Fruit fly (Drosophila melanogaster): ENCODE data around the gene CG14607.

Gene CG14607

dm6 chr3R:7249460-7249859 lies 7.9 kb downstream of the CG14607 start, which contains the start of the genes CG1227 and Dtwd2 (continued):
- no peak for TF ChIP-seq mirr (GFP tag; optimal IDR thresholded peaks at IDR 0.05)
- TF ChIP-seq B-H2 (GFP tag; optimal IDR thresholded peaks at IDR 0.05): peak; percentile 92
- peak; percentile 99 for TF ChIP-seq PHDP (tag; optimal IDR thresholded peaks at IDR 0.05)
- TF ChIP-seq cato (GFP tag; optimal IDR thresholded peaks at IDR 0.05; ENCODE audit: borderline replicate concordance): peak; percentile 49
- TF ChIP-seq CG11504 (tag; optimal IDR thresholded peaks at IDR 0.05): peak; percentile 91
- 0 out of 2 replicates have a peak, but pooled peaks have one; percentile 27 for TF ChIP-seq bbx (GFP tag; IDR thresholded peaks at IDR 0.05; ENCODE audit: partially characterized antibody)
- TF ChIP-seq p53 (GFP tag; optimal IDR thresholded peaks at IDR 0.05): no peak
- TF ChIP-seq ken (GFP tag; IDR thresholded peaks at IDR 0.05): peak; percentile 78; the same call in 1 of the 3 replicates
- TF ChIP-seq MBD-R2 (GFP tag; IDR thresholded peaks at IDR 0.05): peak; percentile 98
- peak; percentile 97 for TF ChIP-seq nmo (GFP tag; optimal IDR thresholded peaks at IDR 0.05)
- peak; percentile 63 for TF ChIP-seq CG12942 (GFP tag; optimal IDR thresholded peaks at IDR 0.05)
- peak; percentile 82 for TF ChIP-seq CG43689 (GFP tag; IDR thresholded peaks at IDR 0.05)
- TF ChIP-seq zen2 (GFP tag; IDR thresholded peaks at IDR 0.05; ENCODE audit: partially characterized antibody): no peak
- TF ChIP-seq luna (GFP tag; optimal IDR thresholded peaks at IDR 0.05): no peak
- peak; percentile 80 for TF ChIP-seq CG10431 (GFP tag; optimal IDR thresholded peaks at IDR 0.05)
- peak; percentile 80 for TF ChIP-seq Hsf (GFP tag; optimal IDR thresholded peaks at IDR 0.05)
- TF ChIP-seq schlank (tag; optimal IDR thresholded peaks at IDR 0.05): peak; percentile 77
- TF ChIP-seq her (GFP tag; optimal IDR thresholded peaks at IDR 0.05): no peak
- peak; percentile 84 for TF ChIP-seq Ada2b (GFP tag; IDR thresholded peaks at IDR 0.05)
- TF ChIP-seq CG15514 (GFP tag; optimal IDR thresholded peaks at IDR 0.05): peak; percentile 81
- TF ChIP-seq CG9437 (GFP tag; optimal IDR thresholded peaks at IDR 0.05): peak; percentile 86
- TF ChIP-seq en (GFP tag; optimal IDR thresholded peaks at IDR 0.05): no peak
- no peak for TF ChIP-seq repo (GFP tag; optimal IDR thresholded peaks at IDR 0.05)
- TF ChIP-seq gsb (GFP tag; IDR thresholded peaks at IDR 0.05): peak; percentile 81
- TF ChIP-seq dan (GFP tag; IDR thresholded peaks at IDR 0.05): no peak
- peak; percentile 94 for TF ChIP-seq Meics (GFP tag; optimal IDR thresholded peaks at IDR 0.05)
- TF ChIP-seq CG12155 (GFP tag; optimal IDR thresholded peaks at IDR 0.05): no peak
- peak; percentile 92 for TF ChIP-seq CG6765 (GFP tag; optimal IDR thresholded peaks at IDR 0.05)
- TF ChIP-seq Dek (tag; optimal IDR thresholded peaks at IDR 0.05): no peak
- peak; percentile 96 for TF ChIP-seq CG17829 (tag; optimal IDR thresholded peaks at IDR 0.05)
- TF ChIP-seq inv (GFP tag; IDR thresholded peaks at IDR 0.05; ENCODE audit: partially characterized antibody): no peak
- peak; percentile 65 for TF ChIP-seq Abd-B (GFP tag; optimal IDR thresholded peaks at IDR 0.05)
- peak; percentile 72 for TF ChIP-seq CG31224 (GFP tag; IDR thresholded peaks at IDR 0.05)
- no peak for TF ChIP-seq CG2129 (GFP tag; IDR thresholded peaks at IDR 0.05; ENCODE audit: partially characterized antibody)
- no peak for TF ChIP-seq CG4328 (GFP tag; optimal IDR thresholded peaks at IDR 0.05)
- TF ChIP-seq CG2889 (GFP tag; IDR thresholded peaks at IDR 0.05): peak; percentile 89
- peak; percentile 65 for TF ChIP-seq Camta (GFP tag; optimal IDR thresholded peaks at IDR 0.05)
- TF ChIP-seq ems (GFP tag; optimal IDR thresholded peaks at IDR 0.05): peak; percentile 72
- peak; percentile 79 for TF ChIP-seq CG11696 (GFP tag; IDR thresholded peaks at IDR 0.05)
- TF ChIP-seq tna (GFP tag; IDR thresholded peaks at IDR 0.05; ENCODE audit: partially characterized antibody): no peak
- no peak for TF ChIP-seq Kr (GFP tag; optimal IDR thresholded peaks at IDR 0.05)
- TF ChIP-seq zf30C (GFP tag; optimal IDR thresholded peaks at IDR 0.05): no peak
- no peak for TF ChIP-seq Lim3 (GFP tag; IDR thresholded peaks at IDR 0.05)
- peak; percentile 50 for TF ChIP-seq CG4617 (GFP tag; optimal IDR thresholded peaks at IDR 0.05; ENCODE audit: borderline replicate concordance)
- TF ChIP-seq CG2116 (GFP tag; optimal IDR thresholded peaks at IDR 0.05): peak; percentile 69
- TF ChIP-seq CG14710 (tag; optimal IDR thresholded peaks at IDR 0.05): peak; percentile 88
- TF ChIP-seq Trl (optimal IDR thresholded peaks at IDR 0.05): no peak
- TF ChIP-seq Trl (GFP tag; optimal IDR thresholded peaks at IDR 0.05): peak; percentile 64
- TF ChIP-seq CG18476 (GFP tag; optimal IDR thresholded peaks at IDR 0.05): peak; percentile 80
- peak; percentile 36 for TF ChIP-seq disco-r (GFP tag; optimal IDR thresholded peaks at IDR 0.05)
- no peak for TF ChIP-seq CG31388 (GFP tag; optimal IDR thresholded peaks at IDR 0.05)
